Fruit fly (Drosophila melanogaster): ENCODE results near the gene Sras.

The Sras gene

DNA sequence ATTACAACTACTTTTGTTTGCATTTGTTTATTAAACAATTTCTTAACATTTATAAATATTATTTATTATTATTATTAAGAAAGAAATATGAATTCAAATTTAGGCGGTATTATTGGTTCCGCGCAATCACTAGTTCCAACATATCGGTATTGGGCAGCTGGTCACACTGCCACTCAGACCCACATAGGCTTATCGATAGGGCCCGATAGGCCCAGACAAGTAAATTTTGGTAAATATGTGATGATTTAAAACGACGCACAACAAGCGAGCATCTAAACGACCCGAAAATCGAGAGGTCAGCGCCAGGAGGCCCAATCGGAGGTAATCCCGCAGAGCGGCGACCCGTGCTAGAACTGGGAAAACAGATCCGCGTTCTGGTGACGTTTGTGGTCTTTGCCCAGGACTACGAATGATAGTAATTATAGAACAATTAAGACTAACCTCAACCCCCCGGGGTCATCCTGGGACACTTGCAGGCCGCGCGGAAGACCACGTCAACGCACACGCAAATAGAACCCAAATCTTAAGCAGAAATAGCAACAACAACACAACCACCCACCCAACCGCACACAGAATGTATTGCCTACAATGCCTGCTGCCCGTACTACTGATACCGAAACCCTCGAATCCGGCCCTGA is 1.6 kb downstream of the Sras start, which contains the start of gene bc10 (continued):
- TF ChIP-seq NFAT (GFP tag; IDR thresholded peaks at IDR 0.05) (no peak), CG13296 (GFP tag; optimal IDR thresholded peaks at IDR 0.05) (no peak), Nf-YA (GFP tag; IDR thresholded peaks at IDR 0.05) (no peak), CG7372 (GFP tag; IDR thresholded peaks at IDR 0.05) (no peak), HLHmδ (GFP tag; optimal IDR thresholded peaks at IDR 0.05) (no peak), inv (GFP tag; IDR thresholded peaks at IDR 0.05; ENCODE audit: partially characterized antibody) (peak; percentile 81), CG3995 (GFP tag; optimal IDR thresholded peaks at IDR 0.05) (peak; percentile 73), CG34376 (GFP tag; optimal IDR thresholded peaks at IDR 0.05) (no peak), CG34422 (GFP tag; IDR thresholded peaks at IDR 0.05) (no peak), bab2 (GFP tag; optimal IDR thresholded peaks at IDR 0.05) (no peak), pita (GFP tag; optimal IDR thresholded peaks at IDR 0.05) (no peak), hkb (optimal IDR thresholded peaks at IDR 0.05) (no peak), hkb (GFP tag; IDR thresholded peaks at IDR 0.05) (no peak), Usf (GFP tag; optimal IDR thresholded peaks at IDR 0.05) (no peak), tio (GFP tag; optimal IDR thresholded peaks at IDR 0.05) (no peak), trh (GFP tag; optimal IDR thresholded peaks at IDR 0.05) (no peak), sqz (GFP tag; optimal IDR thresholded peaks at IDR 0.05) (no peak), mam (GFP tag; optimal IDR thresholded peaks at IDR 0.05) (no peak), CG11456 (GFP tag; IDR thresholded peaks at IDR 0.05) (no peak), CG32772 (GFP tag; IDR thresholded peaks at IDR 0.05) (no peak), CG11560 (tag; IDR thresholded peaks at IDR 0.05) (no peak), CG10267 (tag; optimal IDR thresholded peaks at IDR 0.05) (peak; percentile 10), CG12299 (tag; optimal IDR thresholded peaks at IDR 0.05) (no peak), esg (GFP tag; conservative IDR thresholded peaks at IDR 0.05) (no peak), CG15479 (GFP tag; optimal IDR thresholded peaks at IDR 0.05) (no peak), B-H2 (GFP tag; optimal IDR thresholded peaks at IDR 0.05) (peak; percentile 32), mirr (GFP tag; optimal IDR thresholded peaks at IDR 0.05) (no peak), CG9797 (GFP tag; optimal IDR thresholded peaks at IDR 0.05) (peak; percentile 82), CG33213 (GFP tag; optimal IDR thresholded peaks at IDR 0.05) (no peak), E2f1 (GFP tag; IDR thresholded peaks at IDR 0.05) (no peak), cas (GFP tag; IDR thresholded peaks at IDR 0.05) (no peak), vnd (GFP tag; IDR thresholded peaks at IDR 0.05; ENCODE audit: partially characterized antibody) (peak; percentile 76), CG16779 (GFP tag; IDR thresholded peaks at IDR 0.05) (no peak), CG10321 (GFP tag; IDR thresholded peaks at IDR 0.05) (no peak), mld (GFP tag; IDR thresholded peaks at IDR 0.05; ENCODE audit: partially characterized antibody) (peak; percentile 63; the same call in 2 of the 3 replicates), jumu (GFP tag; optimal IDR thresholded peaks at IDR 0.05) (no peak), Dip3 (GFP tag; optimal IDR thresholded peaks at IDR 0.05) (no peak), CG7987 (GFP tag; optimal IDR thresholded peaks at IDR 0.05) (no peak), pnt (GFP tag; optimal IDR thresholded peaks at IDR 0.05) (no peak), Hr39 (optimal IDR thresholded peaks at IDR 0.05) (no peak), CG4707 (GFP tag; optimal IDR thresholded peaks at IDR 0.05) (no peak), Bdp1 (GFP tag; optimal IDR thresholded peaks at IDR 0.05) (no peak), abd-A (tag; optimal IDR thresholded peaks at IDR 0.05) (no peak), ato (GFP tag; IDR thresholded peaks at IDR 0.05; ENCODE audit: partially characterized antibody) (peak; percentile 73), Taf1 (GFP tag; IDR thresholded peaks at IDR 0.05) (no peak), Hr51 (GFP tag; optimal IDR thresholded peaks at IDR 0.05) (no peak), sim (GFP tag; IDR thresholded peaks at IDR 0.05) (no peak), CG7963 (GFP tag; IDR thresholded peaks at IDR 0.05; ENCODE audit: partially characterized antibody) (peak; percentile 42; the same call in 2 of the 3 replicates), ranshi (GFP tag; IDR thresholded peaks at IDR 0.05) (no peak), cwo (GFP tag; optimal IDR thresholded peaks at IDR 0.05) (no peak), dmrt99B (tag; optimal IDR thresholded peaks at IDR 0.05) (no peak)
